Worm (Caenorhabditis elegans) whole organism, L4/young adult: ENCODE data around the gene nspb-2.
"Not testable (repeated sequence)": the region's sequence is repeated elsewhere in the genome, so short reads cannot be mapped to it uniquely, and the experiment has no call there.

Source experiments
- W03F9.2 ChIP-seq: fragments of 150-350 bp; optimal IDR thresholded peaks from 2 replicates; lab custom pipeline; 2014; ENCODE audit warnings: missing biosample characterization, missing genetic modification characterization
- dao-5 ChIP-seq: sonication (generic microtip); optimal IDR thresholded peaks from 2 replicates; lab custom pipeline; 2016; ENCODE audit warnings: missing genotype, missing genetic modification characterization, moderate library complexity, missing compliant biosample characterization
- him-1 ChIP-seq: sonication (generic microtip); optimal IDR thresholded peaks from 2 replicates; lab custom pipeline; 2016; ENCODE audit warnings: missing genotype, missing genetic modification reagents, missing genetic modification characterization, missing compliant biosample characterization

Gene nspb-2

DNA sequence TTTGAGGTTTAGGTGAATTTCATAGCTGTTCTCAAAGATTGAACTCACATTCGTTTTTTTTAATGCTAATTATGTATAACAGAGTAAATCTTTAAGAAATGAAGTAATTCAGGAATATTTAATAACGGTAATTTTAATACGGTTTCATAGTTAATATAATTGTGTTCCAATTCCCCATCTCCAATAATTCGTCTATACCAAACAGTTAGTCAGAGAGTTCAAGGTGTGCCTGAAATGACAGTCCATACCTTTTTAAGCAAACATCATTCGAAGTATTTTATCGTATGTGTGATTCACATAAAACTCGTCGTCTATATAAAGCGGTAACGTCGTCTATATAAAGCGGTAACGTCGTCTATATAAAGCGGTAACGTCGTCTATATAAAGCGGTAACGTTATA lies 7.2 kb downstream of the nspb-2 start, which contains the start of gene nspb-5:
TSS of gene nspb-5 (plus strand) at position 301 of the 400 bp plus-strand sequence.
- not testable (repeated sequence) for TF ChIP-seq him-1; W03F9.2 (tag; lab: Kevin White, UChicago); dao-5 (tag; lab: Kevin White, UChicago)

DNA sequence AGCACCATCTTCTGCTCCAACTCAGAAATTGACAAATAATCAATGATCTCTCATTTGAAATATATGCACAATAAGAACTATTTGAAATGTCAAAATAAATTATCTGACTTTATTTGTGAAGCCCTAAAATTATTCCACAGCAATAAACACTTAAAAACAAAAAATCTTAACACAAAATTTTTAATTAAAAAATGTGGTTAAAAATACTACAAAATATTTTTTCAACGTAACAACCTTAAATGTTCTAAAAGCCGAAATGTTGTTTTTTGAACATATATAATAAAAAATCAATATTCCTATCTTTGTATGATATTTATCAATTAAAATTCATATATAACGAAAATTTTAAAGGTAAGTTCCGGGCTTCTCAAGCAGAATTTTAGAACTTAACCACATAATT lies 8.0 kb downstream of the nspb-2 start, which contains the start of gene F38A5.8:
TSS of gene F38A5.8 (plus strand) at position 301 of the 400 bp plus-strand sequence.
- TF ChIP-seq W03F9.2 (tag; lab: Kevin White, UChicago) (no peak), him-1 (no peak), dao-5 (tag; lab: Kevin White, UChicago) (no peak)

DNA sequence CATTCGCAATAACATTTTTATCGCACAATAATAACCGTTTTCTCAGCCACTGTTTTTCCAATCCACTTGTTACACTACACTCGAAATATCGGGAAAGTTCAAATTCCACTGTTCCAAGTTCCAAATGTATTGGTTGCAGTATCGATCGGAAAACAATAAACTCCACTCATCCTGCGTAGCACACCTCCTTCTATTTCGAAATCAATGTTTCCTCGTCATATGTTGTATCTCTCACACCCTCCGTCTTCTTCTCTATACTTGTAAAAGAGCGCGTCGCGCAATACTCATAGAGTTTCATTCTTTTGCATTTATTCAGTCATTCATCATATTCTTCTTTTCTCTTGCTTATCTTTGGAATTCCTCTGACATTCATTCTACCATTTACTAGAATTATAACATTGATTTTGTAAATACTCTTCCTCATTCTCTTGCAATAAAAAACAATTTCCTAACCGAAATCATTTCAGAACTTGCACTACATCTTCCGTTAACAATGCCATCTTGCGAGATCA lies 9.8 kb downstream of the nspb-2 start, which contains the start of gene sup-36:
TSS of gene sup-36 (plus strand) at position 462 of the 512 bp plus-strand sequence.
- no peak for TF ChIP-seq W03F9.2 (tag; lab: Kevin White, UChicago)
- TF ChIP-seq dao-5 (tag; lab: Kevin White, UChicago), result no peak
- no peak for TF ChIP-seq him-1

DNA sequence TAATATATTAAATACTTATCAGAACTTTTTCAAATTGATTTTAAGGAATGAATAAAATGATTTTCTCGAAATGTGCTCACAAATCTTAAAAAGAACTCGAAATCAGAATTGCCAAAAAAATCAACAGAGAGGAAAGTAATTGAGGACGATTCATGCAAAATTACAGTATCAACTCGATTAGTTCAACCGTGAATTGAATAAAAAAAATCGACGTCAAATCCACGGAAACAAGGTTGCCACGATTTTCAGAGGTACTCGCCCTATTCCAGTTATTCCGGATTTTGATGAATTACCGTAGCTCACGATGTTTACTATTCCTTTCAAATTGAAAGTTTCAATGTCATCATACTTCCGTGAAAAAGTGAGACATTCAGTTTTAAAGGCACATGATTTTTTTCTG lies 10.9 kb downstream of the nspb-2 start, which contains the start of gene F15B10.3:
TSS of gene F15B10.3 (plus strand) at position 301 of the 400 bp plus-strand sequence.
- no peak for TF ChIP-seq W03F9.2 (tag; lab: Kevin White, UChicago)
- TF ChIP-seq him-1, result no peak
- no peak for TF ChIP-seq dao-5 (tag; lab: Kevin White, UChicago)

DNA sequence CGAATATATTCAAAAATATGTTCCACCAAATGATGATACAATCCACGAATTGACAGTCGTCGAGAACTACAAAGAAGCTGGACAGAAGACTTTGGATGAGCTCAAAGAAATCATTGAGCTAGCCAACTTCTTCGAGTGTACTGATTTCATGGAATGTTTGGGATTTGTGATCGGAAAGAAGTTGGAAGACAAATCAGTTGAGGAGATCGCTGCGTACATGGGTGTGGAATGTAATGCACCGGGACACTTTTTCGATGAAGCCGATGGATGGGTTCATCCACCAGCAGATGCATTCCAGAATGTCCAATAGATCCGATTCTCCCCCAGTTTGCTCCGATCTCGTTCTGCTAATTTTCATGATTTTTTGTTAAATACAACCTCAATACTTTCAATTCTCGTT lies 12.1 kb downstream of the nspb-2 start:
- TF ChIP-seq him-1 (no peak), dao-5 (tag; lab: Kevin White, UChicago) (no peak), W03F9.2 (tag; lab: Kevin White, UChicago) (no peak)

DNA sequence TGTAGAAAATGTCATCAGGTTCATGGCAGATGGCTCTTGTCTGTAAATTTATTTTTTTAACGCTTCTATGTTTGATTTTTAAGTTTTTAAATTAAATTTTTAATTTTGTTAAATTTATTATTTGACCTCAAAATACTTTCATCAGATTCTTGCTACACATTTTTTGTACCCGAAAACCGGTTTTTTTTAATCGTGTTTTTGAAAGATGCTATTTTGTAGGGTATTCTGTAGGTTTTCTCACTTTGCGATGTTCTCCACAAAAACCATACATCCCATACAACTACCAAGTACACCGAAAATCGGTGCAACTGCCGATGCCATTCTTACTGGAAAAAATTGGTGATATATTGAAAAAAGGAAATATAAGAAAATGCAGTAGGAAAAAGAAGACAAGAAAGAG lies 14.4 kb downstream of the nspb-2 start, which contains the start of gene nstp-2:
TSS of gene nstp-2 (minus strand) at position 326 of the 400 bp plus-strand sequence.
- no peak for TF ChIP-seq W03F9.2 (tag; lab: Kevin White, UChicago)
- no peak for TF ChIP-seq dao-5 (tag; lab: Kevin White, UChicago)
- no peak for TF ChIP-seq him-1

DNA sequence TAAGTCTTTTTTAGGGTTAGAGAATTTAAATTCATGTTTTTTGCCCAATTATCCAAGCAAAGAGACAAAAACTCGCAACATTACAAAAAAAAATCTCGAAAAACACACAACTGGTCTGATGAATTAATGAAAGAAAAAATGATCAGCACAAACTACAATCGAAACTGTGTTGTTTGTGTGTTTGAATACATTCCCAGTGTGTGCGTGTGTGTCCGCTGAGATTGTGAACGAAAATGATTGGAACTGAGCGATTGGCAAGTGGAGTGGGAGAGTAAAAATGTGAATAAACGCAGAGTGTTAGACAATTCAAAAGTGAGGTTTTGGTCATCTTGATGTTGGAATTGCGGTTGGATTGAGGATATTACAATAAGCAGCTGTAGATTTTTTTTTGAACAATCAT lies 15.1 kb downstream of the nspb-2 start:
- TF ChIP-seq dao-5 (tag; lab: Kevin White, UChicago) (no peak), W03F9.2 (tag; lab: Kevin White, UChicago) (no peak), him-1 (no peak)

DNA sequence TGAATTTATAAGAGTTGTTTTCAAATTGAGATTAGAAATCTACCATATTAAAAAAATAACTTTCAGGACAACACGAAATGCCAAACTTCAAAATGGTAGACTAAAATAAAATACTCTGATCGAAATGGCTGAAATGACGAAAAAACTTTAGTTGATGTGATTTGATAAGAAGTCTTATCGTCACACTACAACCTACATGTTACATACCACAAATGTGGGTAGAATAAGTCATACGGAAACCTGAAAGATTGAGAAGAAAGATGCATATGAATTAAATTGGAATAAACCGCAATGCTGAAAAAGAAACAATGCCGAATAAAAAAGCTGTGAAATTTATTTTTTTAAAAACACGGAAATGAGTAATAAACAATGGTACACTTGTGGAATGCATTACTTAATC lies 15.6 kb downstream of the nspb-2 start:
- TF ChIP-seq him-1 (no peak), W03F9.2 (tag; lab: Kevin White, UChicago) (no peak), dao-5 (tag; lab: Kevin White, UChicago) (no peak)

DNA sequence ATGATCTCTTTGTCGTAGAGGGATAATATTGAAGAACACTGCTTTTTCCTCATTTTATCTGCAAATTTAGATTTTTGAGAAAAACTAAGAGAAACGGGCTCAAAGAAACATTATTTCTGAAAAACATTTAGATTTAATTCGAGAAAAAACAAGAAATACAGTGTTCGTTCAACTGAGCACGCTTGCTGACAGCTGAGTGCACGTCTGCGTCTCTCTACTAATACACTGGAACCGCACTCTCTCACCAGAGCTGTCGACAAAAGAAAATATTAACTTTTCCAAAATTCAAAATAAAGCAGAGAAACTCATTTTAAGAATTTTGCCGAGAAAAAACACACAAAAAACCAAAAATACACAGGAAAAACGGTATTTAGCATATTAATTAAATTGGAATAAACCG lies 21.8 kb downstream of the nspb-2 start, which contains the start of gene drh-1:
TSS of gene drh-1 (minus strand) at position 58 of the 400 bp plus-strand sequence.
- TF ChIP-seq him-1 (no peak), W03F9.2 (tag; lab: Kevin White, UChicago) (peak; percentile 16)

DNA sequence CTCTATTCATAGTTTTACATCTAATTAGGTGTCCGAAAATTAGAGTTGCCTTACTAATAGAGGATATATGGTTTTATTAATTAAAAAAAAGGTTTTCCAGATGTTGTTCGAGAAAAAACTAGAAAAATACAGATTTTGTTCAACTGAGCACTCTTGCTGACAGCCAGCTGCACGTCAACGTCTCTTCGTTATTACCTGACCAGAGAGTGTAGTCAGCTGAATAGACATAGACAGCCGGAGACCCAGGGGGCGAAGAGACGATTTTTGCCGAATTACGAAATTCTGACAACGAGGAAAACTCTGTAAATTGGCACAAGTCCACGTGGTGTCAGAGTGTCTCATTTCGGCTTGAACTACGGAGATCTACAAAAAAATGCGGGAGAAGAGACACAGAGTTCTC lies 27.1 kb downstream of the nspb-2 start:
- no peak for TF ChIP-seq him-1
- TF ChIP-seq W03F9.2 (tag; lab: Kevin White, UChicago), result peak; percentile 37

DNA sequence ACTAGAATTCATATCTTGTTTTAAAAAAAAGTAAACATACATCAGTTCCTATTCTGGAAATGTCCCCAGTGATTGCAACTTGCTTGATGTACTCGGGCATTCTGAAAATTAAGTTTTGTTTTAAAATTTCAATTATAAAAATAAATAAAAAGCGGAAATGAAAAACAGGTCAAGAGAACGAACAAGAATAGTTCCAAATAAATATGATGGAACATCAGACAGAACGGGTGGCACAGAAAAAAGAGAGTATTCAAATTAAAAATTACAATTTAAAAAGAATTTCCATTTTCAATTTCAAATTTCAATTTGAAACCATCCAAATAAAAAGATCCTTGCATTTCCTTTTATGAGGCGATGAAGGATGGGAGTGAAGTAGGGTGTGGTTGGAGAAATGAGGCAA lies 29.8 kb downstream of the nspb-2 start, which contains the start of gene C01B10.3:
TSS of gene C01B10.3 (minus strand) at position 101 of the 400 bp plus-strand sequence.
- TF ChIP-seq dao-5 (tag; lab: Kevin White, UChicago) (no peak), him-1 (no peak), W03F9.2 (tag; lab: Kevin White, UChicago) (no peak)

DNA sequence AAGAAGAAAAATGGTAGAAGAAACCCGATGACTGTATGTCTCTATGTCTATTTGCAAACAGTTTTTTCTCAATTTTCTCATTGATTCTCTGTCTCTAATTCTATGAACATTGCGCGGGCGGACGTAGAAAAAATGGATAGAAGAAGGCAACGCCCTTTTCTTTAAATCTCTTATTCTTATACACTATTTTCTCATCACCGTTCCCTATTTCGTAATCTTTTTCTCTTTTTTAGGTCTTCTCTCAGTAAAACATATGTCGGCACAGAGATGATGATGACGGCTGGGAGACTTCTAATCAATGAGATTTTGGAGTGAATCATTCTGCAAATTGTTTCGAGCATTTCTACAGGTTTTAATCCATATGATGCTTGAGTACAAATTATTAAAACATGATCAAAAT lies 30.6 kb downstream of the nspb-2 start:
- TF ChIP-seq dao-5 (tag; lab: Kevin White, UChicago) (no peak), him-1 (no peak), W03F9.2 (tag; lab: Kevin White, UChicago) (no peak)

DNA sequence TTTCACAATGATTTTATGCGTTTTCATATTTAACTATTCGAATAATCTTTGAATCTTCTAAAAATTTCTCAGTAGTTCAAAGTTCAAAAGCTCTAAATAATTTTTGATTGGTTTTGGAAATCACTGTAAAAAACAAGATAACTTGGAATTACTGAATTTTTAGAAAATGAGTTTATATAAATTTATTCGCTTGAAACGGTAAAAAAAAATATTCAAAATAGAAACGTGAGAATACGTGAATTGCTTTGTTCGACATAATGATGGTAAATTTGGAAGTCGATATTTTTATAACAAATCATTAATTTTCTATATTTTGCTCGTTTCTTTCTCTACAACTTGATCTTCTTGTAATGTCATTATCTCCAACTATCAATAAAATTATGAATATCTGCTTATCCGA lies 31.9 kb downstream of the nspb-2 start, which contains the start of gene C01B10.44:
TSS of gene C01B10.44 (plus strand) at position 301 of the 400 bp plus-strand sequence.
- TF ChIP-seq him-1 (no peak), dao-5 (tag; lab: Kevin White, UChicago) (no peak), W03F9.2 (tag; lab: Kevin White, UChicago) (no peak)

DNA sequence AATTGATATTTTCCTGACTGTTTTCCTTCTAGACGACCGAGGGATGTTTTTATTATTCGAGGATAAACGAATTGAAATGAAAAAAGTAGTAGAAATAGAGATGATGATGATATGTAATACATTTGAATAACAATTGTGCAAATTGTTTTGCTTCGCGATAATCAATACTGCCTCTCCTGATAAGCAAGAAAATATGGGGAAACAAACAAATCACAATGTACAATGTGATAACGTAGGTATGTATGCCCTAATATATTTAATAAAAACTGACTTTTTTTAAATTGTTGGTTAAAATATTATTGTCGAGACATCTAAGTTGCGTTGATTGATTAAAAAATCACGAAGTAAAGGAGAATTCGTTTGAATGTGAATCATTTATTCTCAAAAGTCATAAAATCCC lies 36.3 kb downstream of the nspb-2 start, which contains the start of gene cest-5.2:
TSS of gene cest-5.2 (minus strand) at position 128 of the 400 bp plus-strand sequence.
- no peak for TF ChIP-seq W03F9.2 (tag; lab: Kevin White, UChicago)
- TF ChIP-seq him-1, result no peak
- no peak for TF ChIP-seq dao-5 (tag; lab: Kevin White, UChicago)
